Fruit fly (Drosophila melanogaster) whole organism, embryonic: Measurements from ENCODE around the gene mas.

ENCODE experiments used
- Adf1 ChIP-seq: fragments of 200-800 bp; sonication (Bioruptor generic); IDR thresholded peaks from 2 replicates; pipeline ENCODE4 v1.3.6; 2022; ENCODE audit warnings: missing biosample characterization, missing genetic modification characterization
- Bdp1 ChIP-seq: fragments of 200-800 bp; sonication (Bioruptor generic); optimal IDR thresholded peaks from 3 replicates; lab custom pipeline; 2016; ENCODE audit warnings: missing biosample characterization, missing genetic modification characterization
- CG10147 ChIP-seq: fragments of 200-800 bp; sonication (Bioruptor generic); optimal IDR thresholded peaks from 2 replicates; lab custom pipeline; 2019; ENCODE audit warnings: missing biosample characterization, mild to moderate bottlenecking, missing genetic modification characterization, moderate library complexity
- CG10462 ChIP-seq: fragments of 200-800 bp; sonication (Bioruptor generic); optimal IDR thresholded peaks from 2 replicates; lab custom pipeline; 2016; ENCODE audit warnings: missing biosample characterization, missing genetic modification characterization
- CG11723 ChIP-seq: fragments of 200-800 bp; sonication (Bioruptor generic); optimal IDR thresholded peaks from 2 replicates; lab custom pipeline; 2017; ENCODE audit warnings: missing biosample characterization, mild to moderate bottlenecking, missing genetic modification characterization
- CG12659 ChIP-seq: fragments of 200-800 bp; sonication (Bioruptor generic); optimal IDR thresholded peaks from 3 replicates; lab custom pipeline; 2017; ENCODE audit warnings: mild to moderate bottlenecking, missing biosample characterization, missing genetic modification reagents, missing genetic modification characterization
- CG12942 ChIP-seq: fragments of 200-800 bp; sonication (Bioruptor generic); optimal IDR thresholded peaks from 3 replicates; lab custom pipeline; 2016; ENCODE audit warnings: missing biosample characterization, missing genetic modification characterization
- CG15601 ChIP-seq: fragments of 200-800 bp; sonication (Bioruptor generic); optimal IDR thresholded peaks from 3 replicates; lab custom pipeline; 2019; ENCODE audit warnings: missing biosample characterization, mild to moderate bottlenecking, missing genetic modification characterization, moderate library complexity
- CG1647 ChIP-seq: fragments of 200-800 bp; sonication (Bioruptor generic); optimal IDR thresholded peaks from 3 replicates; lab custom pipeline; 2016; ENCODE audit warnings: missing biosample characterization, missing genetic modification characterization
- CG16863 ChIP-seq: fragments of 200-800 bp; sonication (Bioruptor generic); optimal IDR thresholded peaks from 3 replicates; lab custom pipeline; 2016; ENCODE audit warnings: missing biosample characterization, missing genetic modification characterization
- CG17912 ChIP-seq: fragments of 200-800 bp; sonication (Bioruptor generic); optimal IDR thresholded peaks from 2 replicates; lab custom pipeline; 2018; ENCODE audit warnings: missing biosample characterization, mild to moderate bottlenecking, missing genetic modification characterization
- CG2202 ChIP-seq: fragments of 200-800 bp; sonication (Bioruptor generic); optimal IDR thresholded peaks from 2 replicates; lab custom pipeline; 2018; ENCODE audit warnings: missing biosample characterization, mild to moderate bottlenecking, missing genetic modification characterization
- CG33557 ChIP-seq: fragments of 200-800 bp; sonication (Bioruptor generic); optimal IDR thresholded peaks from 2 replicates; lab custom pipeline; 2019; ENCODE audit warnings: missing biosample characterization, mild to moderate bottlenecking, missing genetic modification characterization, moderate library complexity
- CG34224 ChIP-seq: fragments of 200-800 bp; sonication (Bioruptor generic); IDR thresholded peaks from 3 replicates; pipeline ENCODE4 v1.3.6; 2022; ENCODE audit warnings: missing biosample characterization, missing genetic modification characterization; ENCODE audit not compliant: partially characterized antibody
- CG6683 ChIP-seq: fragments of 200-800 bp; sonication (Bioruptor generic); optimal IDR thresholded peaks from 2 replicates; lab custom pipeline; 2017; ENCODE audit warnings: missing biosample characterization, mild to moderate bottlenecking, missing genetic modification characterization, missing genetic modification reagents
- CG7271 ChIP-seq: fragments of 200-800 bp; sonication (Bioruptor generic); optimal IDR thresholded peaks from 2 replicates; lab custom pipeline; 2018; ENCODE audit warnings: missing biosample characterization, mild to moderate bottlenecking, missing genetic modification characterization, moderate library complexity
- CG7987 ChIP-seq: fragments of 200-800 bp; sonication (Bioruptor generic); optimal IDR thresholded peaks from 2 replicates; lab custom pipeline; 2018; ENCODE audit warnings: missing biosample characterization, mild to moderate bottlenecking, missing genetic modification characterization, moderate library complexity
- CG8765 ChIP-seq: fragments of 200-800 bp; sonication (Bioruptor generic); IDR thresholded peaks from 2 replicates; pipeline ENCODE4 v1.3.6; 2022; ENCODE audit warnings: missing biosample characterization, missing genetic modification characterization
- CG9932 ChIP-seq: fragments of 200-800 bp; sonication (Bioruptor generic); IDR thresholded peaks from 2 replicates; pipeline ENCODE4 v1.3.6; 2022; ENCODE audit warnings: missing biosample characterization, missing genetic modification characterization
- CHES-1-like ChIP-seq: fragments of 200-800 bp; sonication (Bioruptor generic); optimal IDR thresholded peaks from 2 replicates; lab custom pipeline; 2016; ENCODE audit warnings: missing biosample characterization, missing genetic modification characterization
- D19A ChIP-seq: fragments of 200-800 bp; optimal IDR thresholded peaks from 3 replicates; lab custom pipeline; 2019; ENCODE audit warnings: missing biosample characterization, mild to moderate bottlenecking, missing genetic modification characterization, moderate library complexity
- Dek ChIP-seq: fragments of 200-800 bp; sonication (Bioruptor generic); optimal IDR thresholded peaks from 3 replicates; lab custom pipeline; 2019; ENCODE audit warnings: missing biosample characterization, mild to moderate bottlenecking, missing genetic modification characterization, moderate library complexity
- HLH3B ChIP-seq: fragments of 200-800 bp; sonication (Bioruptor generic); IDR thresholded peaks from 2 replicates; pipeline ENCODE4 v1.3.6; 2022; ENCODE audit warnings: missing biosample characterization, missing genetic modification characterization
- HmgD ChIP-seq: fragments of 200-800 bp; sonication (Bioruptor generic); optimal IDR thresholded peaks from 3 replicates; lab custom pipeline; 2016; ENCODE audit warnings: missing biosample characterization, missing genetic modification characterization
- Max ChIP-seq: fragments of 200-800 bp; sonication (Bioruptor generic); optimal IDR thresholded peaks from 2 replicates; lab custom pipeline; 2016; ENCODE audit warnings: missing biosample characterization, mild to moderate bottlenecking, missing genetic modification characterization
- Meics ChIP-seq: fragments of 200-800 bp; sonication (Bioruptor generic); optimal IDR thresholded peaks from 2 replicates; lab custom pipeline; 2017; ENCODE audit warnings: missing biosample characterization, mild to moderate bottlenecking, missing genetic modification characterization
- Myb ChIP-seq: fragments of 200-800 bp; sonication (Bioruptor generic); optimal IDR thresholded peaks from 2 replicates; lab custom pipeline; 2016; ENCODE audit warnings: missing biosample characterization, missing genetic modification characterization
- NC2α ChIP-seq: fragments of 200-800 bp; sonication (Bioruptor generic); optimal IDR thresholded peaks from 2 replicates; lab custom pipeline; 2016; ENCODE audit warnings: missing biosample characterization, missing genetic modification characterization
- Nf-YC ChIP-seq: fragments of 200-800 bp; optimal IDR thresholded peaks from 3 replicates; lab custom pipeline; 2019; ENCODE audit warnings: missing biosample characterization, mild to moderate bottlenecking, missing genetic modification characterization, moderate library complexity
- Sox100B ChIP-seq: fragments of 200-800 bp; sonication (Bioruptor generic); optimal IDR thresholded peaks from 3 replicates; lab custom pipeline; 2018; ENCODE audit warnings: missing biosample characterization, mild to moderate bottlenecking, missing genetic modification characterization
- Usf ChIP-seq: fragments of 200-800 bp; sonication (Bioruptor generic); optimal IDR thresholded peaks from 2 replicates; lab custom pipeline; 2017; ENCODE audit warnings: missing genotype, missing biosample characterization, missing genetic modification characterization
- amos ChIP-seq: fragments of 200-800 bp; sonication (Bioruptor generic); IDR thresholded peaks from 2 replicates; pipeline ENCODE4 v1.3.6; 2022; ENCODE audit warnings: missing biosample characterization, missing genetic modification characterization; ENCODE audit not compliant: partially characterized antibody
- br ChIP-seq: fragments of >200 bp; optimal IDR thresholded peaks from 2 replicates; lab custom pipeline; 2017
- cas ChIP-seq: fragments of 200-800 bp; sonication (Bioruptor generic); IDR thresholded peaks from 2 replicates; pipeline ENCODE4 v1.3.6; 2022; ENCODE audit warnings: missing biosample characterization, missing genetic modification characterization
- gsb-n ChIP-seq: fragments of 200-800 bp; sonication (Bioruptor generic); optimal IDR thresholded peaks from 3 replicates; lab custom pipeline; 2018; ENCODE audit warnings: missing biosample characterization, mild to moderate bottlenecking, missing genetic modification characterization
- hb ChIP-seq: fragments of 200-800 bp; sonication (Bioruptor generic); IDR thresholded peaks from 3 replicates; pipeline ENCODE4 v1.3.6; 2022; ENCODE audit warnings: missing biosample characterization, missing genetic modification characterization; ENCODE audit not compliant: partially characterized antibody
- ind ChIP-seq: fragments of 200-800 bp; sonication (Bioruptor generic); optimal IDR thresholded peaks from 3 replicates; lab custom pipeline; 2016; ENCODE audit warnings: missing biosample characterization, missing genetic modification characterization
- jigr1 ChIP-seq: fragments of 200-800 bp; sonication (Bioruptor generic); IDR thresholded peaks from 3 replicates; pipeline ENCODE4 v1.3.6; 2022; ENCODE audit warnings: missing biosample characterization, missing genetic modification characterization
- jing ChIP-seq: fragments of 200-800 bp; sonication (Bioruptor generic); optimal IDR thresholded peaks from 2 replicates; lab custom pipeline; 2018; ENCODE audit warnings: missing biosample characterization, mild to moderate bottlenecking, missing genetic modification characterization
- jumu ChIP-seq: fragments of 200-800 bp; sonication (Bioruptor generic); optimal IDR thresholded peaks from 3 replicates; lab custom pipeline; 2016; ENCODE audit warnings: missing biosample characterization, missing genetic modification characterization
- ken ChIP-seq: fragments of 200-800 bp; sonication (Bioruptor generic); IDR thresholded peaks from 3 replicates; pipeline ENCODE4 v1.3.6; 2022; ENCODE audit warnings: missing biosample characterization, missing genetic modification characterization
- maf-S ChIP-seq: fragments of 200-800 bp; sonication (Bioruptor generic); optimal IDR thresholded peaks from 2 replicates; lab custom pipeline; 2016; ENCODE audit warnings: missing biosample characterization, missing genetic modification characterization
- nmo ChIP-seq: fragments of 200-800 bp; sonication (Bioruptor generic); optimal IDR thresholded peaks from 2 replicates; lab custom pipeline; 2018; ENCODE audit warnings: missing biosample characterization, mild to moderate bottlenecking, missing genetic modification characterization, moderate library complexity
- onecut ChIP-seq: fragments of 200-800 bp; sonication (Bioruptor generic); IDR thresholded peaks from 2 replicates; pipeline ENCODE4 v1.3.6; 2022; ENCODE audit warnings: missing biosample characterization, missing genetic modification characterization
- so ChIP-seq: fragments of 200-800 bp; sonication (Bioruptor generic); IDR thresholded peaks from 3 replicates; pipeline ENCODE4 v1.3.6; 2022; ENCODE audit warnings: missing biosample characterization, missing genetic modification characterization
- tio ChIP-seq: fragments of 200-800 bp; sonication (Bioruptor generic); optimal IDR thresholded peaks from 2 replicates; lab custom pipeline; 2017; ENCODE audit warnings: missing biosample characterization, missing genetic modification characterization, inconsistent platforms
- trh ChIP-seq: fragments of 200-800 bp; sonication (Bioruptor generic); optimal IDR thresholded peaks from 2 replicates; lab custom pipeline; 2016; ENCODE audit warnings: missing biosample characterization, missing genetic modification characterization
- twi ChIP-seq: fragments of 200-800 bp; optimal IDR thresholded peaks from 2 replicates; lab custom pipeline; 2019; ENCODE audit warnings: missing biosample characterization, mild to moderate bottlenecking, missing genetic modification characterization, moderate library complexity
- usp ChIP-seq: fragments of >200 bp; optimal IDR thresholded peaks from 2 replicates; lab custom pipeline; 2017; ENCODE audit warnings: missing biosample characterization, missing genetic modification characterization

The mas gene

DNA sequence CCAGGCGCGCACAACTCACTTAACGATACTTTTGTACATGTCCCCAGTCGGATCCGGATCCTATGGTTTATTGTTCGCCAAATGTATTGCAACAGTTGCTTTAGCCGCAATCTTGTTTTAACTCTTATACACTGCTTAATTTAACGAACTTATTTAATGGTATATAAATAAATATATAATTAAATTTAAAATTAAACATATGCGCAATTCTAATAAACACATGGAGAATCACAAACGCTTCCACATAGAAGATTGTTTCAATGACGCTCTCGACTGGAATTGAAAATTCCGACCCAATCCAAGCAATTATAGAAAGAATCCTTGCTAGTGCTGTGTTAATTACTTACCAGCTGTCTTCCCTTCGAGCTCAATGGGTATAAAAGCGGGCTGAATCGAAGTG, 26.1 kb downstream of the mas start, which contains the start of gene Akh:
Gene Akh (plus strand): TSS at position 301 of the 400 bp plus-strand sequence.
- TF ChIP-seq Sox100B (GFP tag; lab: Kevin White, UChicago) (no peak), Nf-YC (tag; lab: Kevin White, UChicago) (no peak), CG6683 (no peak), Usf (GFP tag; lab: Kevin White, UChicago) (no peak), CG8765 (no peak), ind (GFP tag; lab: Kevin White, UChicago) (no peak), CG10462 (GFP tag; lab: Kevin White, UChicago) (no peak), nmo (GFP tag; lab: Kevin White, UChicago) (no peak), HLH3B (GFP tag; lab: Robert Waterston, UW) (no peak), CG11723 (GFP tag; lab: Kevin White, UChicago) (no peak), Bdp1 (GFP tag; lab: Kevin White, UChicago) (no peak), CG33557 (GFP tag; lab: Kevin White, UChicago) (no peak)

- TF ChIP-seq Adf1 (GFP tag; lab: Robert Waterston, UW) (peak; percentile 56), gsb-n (tag; lab: Kevin White, UChicago) (peak; percentile 43), ken (GFP tag; lab: Robert Waterston, UW) (no peak), CG2202 (tag; lab: Kevin White, UChicago) (peak; percentile 12), CG17912 (GFP tag; lab: Kevin White, UChicago) (no peak), tio (GFP tag; lab: Kevin White, UChicago) (no peak), so (peak; percentile 36; the same call in 1 of the 3 replicates), br (lab: Kevin White, UChicago) (no peak), CG10147 (GFP tag; lab: Kevin White, UChicago) (peak; percentile 33), NC2α (GFP tag; lab: Kevin White, UChicago) (peak; percentile 21), D19A (tag; lab: Kevin White, UChicago) (no peak), maf-S (no peak), CG9932 (GFP tag; lab: Robert Waterston, UW) (peak; percentile 52), CG12659 (GFP tag; lab: Kevin White, UChicago) (peak; percentile 86), CG12942 (GFP tag; lab: Kevin White, UChicago) (no peak), HmgD (GFP tag; lab: Kevin White, UChicago) (peak; percentile 75), CG1647 (GFP tag; lab: Kevin White, UChicago) (peak; percentile 11), CG16863 (GFP tag; lab: Kevin White, UChicago) (no peak), Max (GFP tag; lab: Kevin White, UChicago) (peak; percentile 17), usp (GFP tag; lab: Kevin White, UChicago) (no peak), cas (GFP tag; lab: Robert Waterston, UW) (no peak), Dek (tag; lab: Kevin White, UChicago) (peak; percentile 43), Myb (GFP tag; lab: Kevin White, UChicago) (peak; percentile 62), hb (GFP tag; lab: Robert Waterston, UW) (0 out of 3 replicates have a peak, but pooled peaks have one; percentile 57), trh (no peak), twi (tag; lab: Kevin White, UChicago) (peak; percentile 0), CHES-1-like (GFP tag; lab: Kevin White, UChicago) (peak; percentile 75), Meics (GFP tag; lab: Kevin White, UChicago) (peak; percentile 31), jumu (GFP tag; lab: Kevin White, UChicago) (peak; percentile 26), CG7271 (tag; lab: Kevin White, UChicago) (peak; percentile 1), CG34224 (GFP tag; lab: Robert Waterston, UW) (peak; percentile 86), jing (GFP tag; lab: Kevin White, UChicago) (no peak), jigr1 (no peak), CG7987 (GFP tag; lab: Kevin White, UChicago) (peak; percentile 32), CG15601 (tag; lab: Kevin White, UChicago) (peak; percentile 42), onecut (GFP tag; lab: Robert Waterston, UW) (0 out of 2 replicates have a peak, but pooled peaks have one; percentile 1), amos (GFP tag; lab: Robert Waterston, UW) (peak; percentile 94)
These were observed 28.3 kb downstream of the mas start, which contains the start of the genes Rop and Ras64B for dm6 chr3L:4138804-4139521. Gene Rop (minus strand): TSS chr3L:4138996. Gene Ras64B (plus strand): TSS chr3L:4139076.
